Worm (Caenorhabditis elegans) whole organism, late embryonic: ENCODE results near the gene Y116A8C.463.

ENCODE experiments used
- K09A11.1 ChIP-seq: sonication (generic microtip); optimal IDR thresholded peaks from 2 replicates; lab custom pipeline; 2017; ENCODE audit warnings: antibody characterized with exemption, mild to moderate bottlenecking, missing genetic modification characterization, missing compliant biosample characterization; ENCODE audit not compliant: insufficient read depth
- fkh-10 ChIP-seq: fragments of 150-350 bp; optimal IDR thresholded peaks from 2 replicates; lab custom pipeline; 2014; ENCODE audit warnings: missing biosample characterization, missing genetic modification reagents, missing genetic modification characterization
- hlh-15 ChIP-seq: sonication (generic microtip); optimal IDR thresholded peaks from 2 replicates; lab custom pipeline; 2016; ENCODE audit warnings: missing genetic modification characterization, missing compliant biosample characterization
- nfya-1 ChIP-seq: sonication (generic microtip); optimal IDR thresholded peaks from 2 replicates; lab custom pipeline; 2017; ENCODE audit warnings: missing genetic modification characterization, mild to moderate bottlenecking, missing compliant biosample characterization, antibody characterized with exemption, moderate library complexity
- nhr-11 ChIP-seq: fragments of 150-350 bp; optimal IDR thresholded peaks from 2 replicates; lab custom pipeline; 2014; ENCODE audit warnings: missing biosample characterization, missing genetic modification characterization
- odd-2 ChIP-seq: sonication (generic microtip); optimal IDR thresholded peaks from 2 replicates; lab custom pipeline; 2017; ENCODE audit warnings: antibody characterized with exemption, mild to moderate bottlenecking, missing genetic modification characterization, missing compliant biosample characterization
- tbx-2 ChIP-seq: sonication (generic microtip); optimal IDR thresholded peaks from 2 replicates; lab custom pipeline; 2016; ENCODE audit warnings: missing genetic modification characterization, missing compliant biosample characterization

DNA sequence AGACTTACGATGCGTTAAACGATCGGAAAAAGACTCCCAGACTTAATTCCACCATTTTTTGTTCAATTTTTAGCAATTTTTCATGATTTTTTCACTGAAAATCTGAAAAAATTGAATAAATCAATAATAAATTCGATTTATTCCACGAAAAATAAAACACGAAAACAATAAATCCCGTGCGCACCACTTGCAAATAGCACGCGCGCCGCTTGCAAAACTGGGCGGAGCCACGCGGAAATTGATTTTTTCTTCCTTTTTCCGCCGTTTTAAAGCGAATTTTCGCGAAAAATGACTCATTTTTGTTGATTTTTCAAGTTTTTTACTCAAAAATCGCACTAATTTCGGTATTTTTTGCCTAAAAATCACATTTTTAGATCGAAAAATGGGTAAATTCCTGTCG lies 27.2 kb downstream of the Y116A8C.463 start, which contains the start of the genes Y116A8C.9 and arf-6:
- TF ChIP-seq fkh-10 (no peak), nhr-11 (no peak), odd-2 (tag; lab: Kevin White, UChicago) (no peak), nfya-1 (tag; lab: Kevin White, UChicago) (peak; percentile 55), hlh-15 (peak; percentile 46), K09A11.1 (tag; lab: Kevin White, UChicago) (peak; percentile 48), tbx-2 (tag; lab: Kevin White, UChicago) (peak; percentile 42)
